Worm (Caenorhabditis elegans) whole organism, mixed stage, embryonic: ENCODE results near the gene ceh-100.

Source experiments
- blmp-1 ChIP-seq: fragments of 150-350 bp; optimal IDR thresholded peaks from 2 replicates; lab custom pipeline; 2014; ENCODE audit warnings: missing biosample characterization, missing genetic modification characterization
- elt-1 ChIP-seq: sonication (generic microtip); optimal IDR thresholded peaks from 2 replicates; lab custom pipeline; 2017; ENCODE audit warnings: missing genetic modification characterization, mild to moderate bottlenecking, missing compliant biosample characterization, antibody characterized with exemption, moderate library complexity, borderline replicate concordance; ENCODE audit not compliant: insufficient read depth
- mls-2 ChIP-seq: sonication (generic microtip); optimal IDR thresholded peaks from 2 replicates; lab custom pipeline; 2016; ENCODE audit warnings: mild to moderate bottlenecking, missing genetic modification characterization, moderate library complexity, missing compliant biosample characterization
- nhr-76 ChIP-seq: sonication (generic microtip); optimal IDR thresholded peaks from 2 replicates; lab custom pipeline; 2017; ENCODE audit warnings: missing biosample characterization, missing genetic modification characterization
- pha-4 ChIP-seq: fragments of 150-350 bp; optimal IDR thresholded peaks from 2 replicates; lab custom pipeline; 2018; ENCODE audit warnings: missing biosample characterization, missing genetic modification reagents, missing genetic modification characterization
- snpc-4 ChIP-seq: fragments of 150-350 bp; optimal IDR thresholded peaks from 2 replicates; lab custom pipeline; 2014; ENCODE audit warnings: missing biosample characterization, missing genetic modification characterization

DNA sequence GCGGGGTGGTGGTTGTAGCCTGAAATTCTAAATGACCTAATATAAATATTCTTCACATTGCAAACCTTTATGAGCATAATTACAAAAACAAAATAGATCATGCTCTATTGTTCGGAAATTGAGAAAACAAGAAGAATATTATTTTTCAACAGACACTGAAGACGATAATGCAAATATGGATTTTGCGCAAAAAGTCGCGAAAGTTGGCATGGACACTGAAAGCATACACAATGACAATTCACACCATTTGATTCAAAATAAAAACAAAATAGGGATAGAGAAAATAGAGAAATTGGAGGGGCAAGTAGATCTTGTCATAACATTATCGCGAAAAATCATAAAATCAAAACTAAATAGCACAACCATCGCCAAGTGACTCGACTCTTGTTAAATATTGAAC lies 30.7 kb downstream of the ceh-100 start, which contains the start of gene Y38E10A.35:
- no peak for TF ChIP-seq mls-2 (tag; lab: Kevin White, UChicago)
- TF ChIP-seq nhr-76 (tag; lab: Kevin White, UChicago) = no peak
- no peak for TF ChIP-seq elt-1 (tag; lab: Kevin White, UChicago)
- no peak for TF ChIP-seq blmp-1
- no peak for TF ChIP-seq snpc-4 (tag; lab: Kevin White, UChicago)
- no peak for TF ChIP-seq pha-4 (tag; lab: Kevin White, UChicago)
